Worm (Caenorhabditis elegans) whole organism, L3 larva: ENCODE measurements around the gene R74.8.

Experiments used
- R02D3.7 ChIP-seq: fragments of 150-350 bp; optimal IDR thresholded peaks from 2 replicates; lab custom pipeline; 2014; ENCODE audit warnings: missing biosample characterization, missing genetic modification characterization
- ZK546.5 ChIP-seq: sonication (generic microtip); optimal IDR thresholded peaks from 2 replicates; lab custom pipeline; 2017; ENCODE audit warnings: missing biosample characterization, missing genetic modification characterization
- aly-2 ChIP-seq: fragments of 150-350 bp; optimal IDR thresholded peaks from 2 replicates; lab custom pipeline; 2014; ENCODE audit warnings: missing biosample characterization, missing genetic modification characterization
- ama-1 ChIP-seq: fragments of 150-350 bp; optimal IDR thresholded peaks from 2 replicates; lab custom pipeline; 2018
- ceh-16 ChIP-seq: sonication (generic microtip); optimal IDR thresholded peaks from 2 replicates; lab custom pipeline; 2017; ENCODE audit warnings: missing biosample characterization, missing genetic modification characterization
- ceh-28 ChIP-seq: fragments of 150-350 bp; optimal IDR thresholded peaks from 2 replicates; lab custom pipeline; 2014; ENCODE audit warnings: missing biosample characterization, missing genetic modification reagents, missing genetic modification characterization
- ceh-82 ChIP-seq: fragments of 150-350 bp; optimal IDR thresholded peaks from 2 replicates; lab custom pipeline; 2014; ENCODE audit warnings: missing biosample characterization, missing genetic modification characterization
- ceh-9 ChIP-seq: sonication (generic microtip); optimal IDR thresholded peaks from 2 replicates; lab custom pipeline; 2018; ENCODE audit warnings: missing biosample characterization, missing genetic modification characterization
- daf-12 ChIP-seq: fragments of 150-350 bp; optimal IDR thresholded peaks from 2 replicates; lab custom pipeline; 2014; ENCODE audit warnings: missing biosample characterization, missing genetic modification reagents, missing genetic modification characterization
- egl-27 ChIP-seq: sonication (generic microtip); optimal IDR thresholded peaks from 4 replicates; lab custom pipeline; 2017; ENCODE audit warnings: missing biosample characterization, missing genetic modification reagents, missing genetic modification characterization
- egl-5 ChIP-seq: fragments of 150-350 bp; optimal IDR thresholded peaks from 2 replicates; lab custom pipeline; 2017; ENCODE audit warnings: missing biosample characterization, missing genetic modification reagents, missing genetic modification characterization, inconsistent platforms
- elt-1 ChIP-seq: fragments of 150-350 bp; optimal IDR thresholded peaks from 2 replicates; lab custom pipeline; 2014; ENCODE audit warnings: missing biosample characterization, missing genetic modification characterization
- elt-2 ChIP-seq: sonication (generic microtip); optimal IDR thresholded peaks from 2 replicates; lab custom pipeline; 2016; ENCODE audit warnings: missing genetic modification reagents, mild to moderate bottlenecking, missing genetic modification characterization, missing compliant biosample characterization
- elt-3 ChIP-seq, 3 experiments: fragments of 150-350 bp in 1 of 3; sonication (generic microtip) in 2 of 3; optimal IDR thresholded peaks; 2 replicates in 2 of 3; 4 replicates in 1 of 3; lab custom pipeline; 2014 to 2017; ENCODE audit warnings: missing biosample characterization in 3 of 3, missing genetic modification characterization in 3 of 3
- fkh-10 ChIP-seq: sonication (generic microtip); optimal IDR thresholded peaks from 2 replicates; lab custom pipeline; 2017; ENCODE audit warnings: missing biosample characterization, missing genetic modification reagents, missing genetic modification characterization
- fkh-2 ChIP-seq: fragments of 150-350 bp; optimal IDR thresholded peaks from 2 replicates; lab custom pipeline; 2014; ENCODE audit warnings: missing biosample characterization, missing genetic modification reagents, missing genetic modification characterization
- fos-1 ChIP-seq: fragments of 150-350 bp; optimal IDR thresholded peaks from 2 replicates; lab custom pipeline; 2014; ENCODE audit warnings: missing biosample characterization, missing genetic modification characterization
- hmg-11 ChIP-seq: sonication (generic microtip); optimal IDR thresholded peaks from 2 replicates; lab custom pipeline; 2016; ENCODE audit warnings: missing genetic modification characterization, missing compliant biosample characterization
- jun-1 ChIP-seq: fragments of 150-350 bp; optimal IDR thresholded peaks from 2 replicates; lab custom pipeline; 2014; ENCODE audit warnings: missing biosample characterization, missing genetic modification reagents, missing genetic modification characterization
- lin-15B ChIP-seq: fragments of 150-350 bp; optimal IDR thresholded peaks from 2 replicates; lab custom pipeline; 2014; ENCODE audit warnings: missing biosample characterization, missing genetic modification characterization
- lin-39 ChIP-seq: fragments of 150-350 bp; optimal IDR thresholded peaks from 2 replicates; lab custom pipeline; 2018; ENCODE audit warnings: missing biosample characterization, missing genetic modification reagents, missing genetic modification characterization
- lsy-12 ChIP-seq: sonication (generic microtip); optimal IDR thresholded peaks from 2 replicates; lab custom pipeline; 2016; ENCODE audit warnings: mild to moderate bottlenecking, missing genetic modification characterization, missing compliant biosample characterization
- mdl-1 ChIP-seq: fragments of 150-350 bp; optimal IDR thresholded peaks from 2 replicates; lab custom pipeline; 2014; ENCODE audit warnings: missing biosample characterization, missing genetic modification characterization
- mml-1 ChIP-seq: fragments of 150-350 bp; sonication (generic microtip); optimal IDR thresholded peaks from 3 replicates; lab custom pipeline; 2014; ENCODE audit warnings: missing biosample characterization, missing genetic modification characterization
- nfya-1 ChIP-seq: sonication (generic microtip); optimal IDR thresholded peaks from 2 replicates; lab custom pipeline; 2017; ENCODE audit warnings: missing genetic modification characterization, mild to moderate bottlenecking, missing compliant biosample characterization, antibody characterized with exemption, moderate library complexity; ENCODE audit not compliant: insufficient read depth
- nhr-12 ChIP-seq: fragments of 150-350 bp; optimal IDR thresholded peaks from 2 replicates; lab custom pipeline; 2014; ENCODE audit warnings: missing biosample characterization, missing genetic modification characterization
- nhr-23 ChIP-seq: fragments of 150-350 bp; optimal IDR thresholded peaks from 2 replicates; lab custom pipeline; 2014; ENCODE audit warnings: missing biosample characterization, missing genetic modification reagents, missing genetic modification characterization
- nhr-237 ChIP-seq: fragments of 150-350 bp; optimal IDR thresholded peaks from 2 replicates; lab custom pipeline; 2014; ENCODE audit warnings: missing biosample characterization, missing genetic modification characterization
- nhr-25 ChIP-seq: sonication (generic microtip); optimal IDR thresholded peaks from 2 replicates; lab custom pipeline; 2017; ENCODE audit warnings: missing biosample characterization, missing genetic modification characterization
- nhr-28 ChIP-seq: fragments of 150-350 bp; optimal IDR thresholded peaks from 2 replicates; lab custom pipeline; 2014; ENCODE audit warnings: missing biosample characterization, missing genetic modification characterization
- nhr-43 ChIP-seq: sonication (generic microtip); optimal IDR thresholded peaks from 2 replicates; lab custom pipeline; 2016; ENCODE audit warnings: mild to moderate bottlenecking, missing genetic modification characterization, missing compliant biosample characterization; ENCODE audit not compliant: poor library complexity, severe bottlenecking
- nhr-76 ChIP-seq: fragments of 150-350 bp; sonication (generic microtip); optimal IDR thresholded peaks from 5 replicates; lab custom pipeline; 2014; ENCODE audit warnings: missing biosample characterization, missing genetic modification characterization
- nhr-77 ChIP-seq: fragments of 150-350 bp; optimal IDR thresholded peaks from 2 replicates; lab custom pipeline; 2014; ENCODE audit warnings: missing biosample characterization, missing genetic modification characterization
- pha-4 ChIP-seq: fragments of 150-350 bp; optimal IDR thresholded peaks from 2 replicates; lab custom pipeline; 2014; ENCODE audit warnings: missing biosample characterization, missing genetic modification reagents, missing genetic modification characterization
- pqm-1 ChIP-seq: fragments of 150-350 bp; optimal IDR thresholded peaks from 2 replicates; lab custom pipeline; 2017; ENCODE audit warnings: missing biosample characterization, missing genetic modification characterization, inconsistent platforms
- sea-2 ChIP-seq: fragments of 150-350 bp; sonication (generic microtip); optimal IDR thresholded peaks from 4 replicates; lab custom pipeline; 2014; ENCODE audit warnings: missing biosample characterization, missing genetic modification reagents, missing genetic modification characterization
- skn-1 ChIP-seq: fragments of 150-350 bp; optimal IDR thresholded peaks from 2 replicates; lab custom pipeline; 2014; ENCODE audit warnings: missing biosample characterization, missing genetic modification characterization
- snpc-4 ChIP-seq: fragments of 150-350 bp; optimal IDR thresholded peaks from 2 replicates; lab custom pipeline; 2014; ENCODE audit warnings: missing biosample characterization, missing genetic modification characterization
- tbx-2 ChIP-seq: sonication (generic microtip); optimal IDR thresholded peaks from 2 replicates; lab custom pipeline; 2016; ENCODE audit warnings: mild to moderate bottlenecking, missing genetic modification characterization, missing compliant biosample characterization
- unc-39 ChIP-seq: sonication (generic microtip); optimal IDR thresholded peaks from 4 replicates; lab custom pipeline; 2017; ENCODE audit warnings: missing biosample characterization, missing genetic modification characterization
- unc-62 ChIP-seq: fragments of 150-350 bp; sonication (generic microtip); optimal IDR thresholded peaks from 4 replicates; lab custom pipeline; 2014; ENCODE audit warnings: missing biosample characterization, missing genetic modification reagents, missing genetic modification characterization
- zag-1 ChIP-seq: fragments of 150-350 bp; optimal IDR thresholded peaks from 2 replicates; lab custom pipeline; 2014; ENCODE audit warnings: missing biosample characterization, missing genetic modification characterization
- ztf-4 ChIP-seq: fragments of 150-350 bp; optimal IDR thresholded peaks from 2 replicates; lab custom pipeline; 2014; ENCODE audit warnings: missing biosample characterization, missing genetic modification characterization

The R74.8 gene

DNA sequence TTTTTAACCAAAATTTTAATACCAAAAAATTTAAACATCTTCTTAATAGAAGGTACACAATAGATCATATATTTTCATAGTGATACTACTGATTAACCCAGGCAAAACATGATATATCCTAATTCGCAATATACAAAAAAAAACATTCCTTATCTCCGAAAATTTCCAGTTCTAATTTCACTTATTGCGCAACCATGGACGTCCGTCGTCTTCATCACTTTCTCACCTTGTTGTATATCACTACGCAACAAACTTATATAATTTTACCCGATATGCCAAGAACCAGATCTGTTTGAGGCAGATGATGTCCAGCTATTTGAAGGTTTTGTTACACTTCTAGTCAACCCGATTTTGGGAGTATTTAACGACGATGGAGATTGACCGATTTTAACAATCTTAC, 18.2 kb upstream of the R74.8 start, which contains the start of gene R74.2:
TSS of gene R74.2 (plus strand) at position 316 of the 400 bp plus-strand sequence.
- TF ChIP-seq ZK546.5 (no peak), ceh-9 (tag; lab: Kevin White, UChicago) (no peak), sea-2 (no peak), R02D3.7 (tag; lab: Kevin White, UChicago) (no peak), fos-1 (no peak), mml-1 (tag; lab: Kevin White, UChicago) (no peak), nhr-25 (peak; percentile 71), tbx-2 (tag; lab: Kevin White, UChicago) (no peak), ceh-28 (no peak), ceh-16 (tag; lab: Kevin White, UChicago) (no peak), skn-1 (tag; lab: Kevin White, UChicago) (no peak), fkh-10 (GFP tag; lab: Kevin White, UChicago) (no peak), ama-1 (lab: Kevin White, UChicago) (no peak), nfya-1 (tag; lab: Kevin White, UChicago) (peak; percentile 13), nhr-28 (no peak), elt-1 (tag; lab: Kevin White, UChicago) (no peak), lsy-12 (tag; lab: Kevin White, UChicago) (no peak), hmg-11 (no peak), unc-62 (no peak), mdl-1 (no peak), aly-2 (tag; lab: Kevin White, UChicago) (no peak), nhr-76 (tag; lab: Kevin White, UChicago) (no peak), elt-2 (tag; lab: Kevin White, UChicago) (no peak), jun-1 (tag; lab: Kevin White, UChicago) (no peak), elt-3 (tag; optimal IDR thresholded peaks at IDR 0.05; lab: Kevin White, UChicago) (peak in 1 of 3 experiments; percentile 17), ceh-82 (tag; lab: Kevin White, UChicago) (no peak), daf-12 (tag; lab: Kevin White, UChicago) (no peak), snpc-4 (tag; lab: Kevin White, UChicago) (no peak), nhr-237 (no peak), egl-5 (no peak), ztf-4 (tag; lab: Kevin White, UChicago) (no peak), unc-39 (tag; lab: Kevin White, UChicago) (no peak), nhr-43 (tag; lab: Kevin White, UChicago) (peak; percentile 20), nhr-12 (tag; lab: Kevin White, UChicago) (no peak)
- TF ChIP-seq, all 47 proteins: peak for 4

DNA sequence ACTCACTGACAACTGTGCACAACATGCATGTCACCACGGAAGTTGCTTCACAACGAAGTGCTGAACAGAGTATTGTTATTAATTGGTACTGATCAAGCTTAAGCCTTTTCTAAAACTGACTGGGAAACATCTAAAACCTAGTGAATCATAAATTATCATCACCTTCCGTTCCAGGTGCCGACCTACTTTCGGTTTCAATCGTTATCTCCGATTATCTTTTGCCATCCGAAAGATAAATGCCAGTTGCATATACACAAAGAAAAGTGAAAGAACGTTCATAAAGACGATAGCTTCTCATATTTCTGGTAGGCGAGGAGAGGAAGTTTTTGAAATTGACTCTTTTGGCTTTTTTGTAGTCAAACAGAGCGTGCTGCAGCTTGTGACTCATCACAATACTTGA, 16.5 kb upstream of the R74.8 start:
- TF ChIP-seq sea-2 (no peak), nhr-43 (tag; lab: Kevin White, UChicago) (peak; percentile 10), nhr-23 (tag; lab: Kevin White, UChicago) (peak; percentile 4)

DNA sequence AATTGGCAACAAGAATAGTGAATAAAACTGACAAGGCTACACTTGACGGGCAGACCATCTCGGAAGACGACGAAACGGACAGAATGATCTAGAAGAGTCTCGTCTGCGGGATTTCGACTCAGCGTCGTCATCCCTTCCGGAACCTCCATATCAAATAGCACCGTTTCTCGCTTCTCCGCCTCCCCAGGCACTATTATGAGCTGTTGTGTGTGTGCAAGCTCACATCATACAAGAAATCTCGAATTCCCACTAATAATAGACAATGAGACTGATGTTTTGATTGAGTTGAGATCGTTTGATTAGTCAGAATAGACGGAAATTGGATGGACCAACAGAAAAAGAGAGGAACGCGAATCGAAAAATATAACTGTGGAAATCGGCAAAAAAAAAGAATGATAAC, 15.8 kb upstream of the R74.8 start, which contains the start of gene spp-28:
TSS of gene spp-28 (minus strand) at position 101 of the 400 bp plus-strand sequence.
- TF ChIP-seq nfya-1 (tag; lab: Kevin White, UChicago) (no peak), ceh-9 (tag; lab: Kevin White, UChicago) (no peak), lin-39 (tag; lab: Kevin White, UChicago) (no peak), egl-27 (no peak), nhr-237 (no peak), hmg-11 (no peak)
- TF ChIP-seq, all 47 proteins: peak for 0

DNA sequence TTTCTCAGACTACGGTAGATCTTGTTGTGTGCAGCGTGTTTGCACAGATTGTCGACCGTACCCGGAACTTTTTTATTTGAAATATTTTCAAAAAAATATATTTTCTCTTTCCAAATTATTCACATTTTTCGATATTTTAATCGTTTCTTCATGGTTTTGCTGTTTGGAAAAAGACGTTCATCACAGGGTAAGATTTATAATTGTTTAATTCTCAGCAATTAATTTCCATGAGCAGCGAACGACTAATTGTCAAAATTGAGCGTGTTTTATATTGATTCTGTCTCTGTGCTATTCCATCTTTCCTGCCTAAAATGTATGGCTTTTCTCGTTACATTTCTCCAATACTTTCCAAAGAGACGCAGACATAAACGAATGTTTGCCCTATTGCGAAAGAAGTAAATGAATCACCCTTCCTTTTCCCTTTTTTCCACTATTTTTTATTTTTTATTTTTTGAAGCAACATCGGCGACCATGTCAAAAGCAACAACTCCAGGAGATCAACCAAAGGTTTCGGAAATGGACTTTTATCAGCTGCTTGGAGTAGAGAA, 14.9 kb upstream of the R74.8 start, which contains the start of gene dnj-16:
TSS of gene dnj-16 (plus strand) at position 51 of the 548 bp plus-strand sequence.
- TF ChIP-seq zag-1 = no peak
- peak; percentile 33 for TF ChIP-seq lin-39 (tag; lab: Kevin White, UChicago)
- TF ChIP-seq daf-12 (tag; lab: Kevin White, UChicago) = no peak
- TF ChIP-seq hmg-11 = peak; percentile 43
- peak; percentile 69 for TF ChIP-seq nfya-1 (tag; lab: Kevin White, UChicago)
- TF ChIP-seq sea-2 = no peak
- TF ChIP-seq unc-62 = no peak
- TF ChIP-seq jun-1 (tag; lab: Kevin White, UChicago) = peak; percentile 56
- TF ChIP-seq fkh-2 (tag; lab: Kevin White, UChicago) = no peak
- TF ChIP-seq skn-1 (tag; lab: Kevin White, UChicago) = no peak
- TF ChIP-seq pqm-1 (tag; lab: Kevin White, UChicago) = peak; percentile 30
- TF ChIP-seq nhr-237 = no peak
- TF ChIP-seq aly-2 (tag; lab: Kevin White, UChicago) = no peak
- TF ChIP-seq unc-39 (tag; lab: Kevin White, UChicago) = no peak
- peak; percentile 8 for TF ChIP-seq nhr-25
- TF ChIP-seq elt-3 (tag; optimal IDR thresholded peaks at IDR 0.05; lab: Kevin White, UChicago) = no peak
- no peak for TF ChIP-seq ZK546.5
- TF ChIP-seq elt-1 (tag; lab: Kevin White, UChicago) = no peak
- no peak for TF ChIP-seq nhr-77 (tag; lab: Kevin White, UChicago)
- peak; percentile 88 for TF ChIP-seq pha-4
- peak; percentile 4 for TF ChIP-seq ceh-28
- no peak for TF ChIP-seq nhr-12 (tag; lab: Kevin White, UChicago)
- TF ChIP-seq lin-15B = peak; percentile 40
- peak; percentile 9 for TF ChIP-seq snpc-4 (tag; lab: Kevin White, UChicago)
- TF ChIP-seq egl-27 = no peak
- no peak for TF ChIP-seq mml-1 (tag; lab: Kevin White, UChicago)
- TF ChIP-seq elt-2 (tag; lab: Kevin White, UChicago) = no peak
- TF ChIP-seq, all 47 proteins: peak for 10
